Worm (Caenorhabditis elegans) whole organism, midembryonic: Measurements from ENCODE around the gene M02F4.1.

Experiments
- T22C8.4 ChIP-seq: fragments of 200-800 bp; sonication (Bioruptor generic); IDR thresholded peaks from 2 replicates; pipeline ENCODE4 v1.3.6; 2022; ENCODE audit warnings: missing genetic modification characterization, missing compliant biosample characterization
- cog-1 ChIP-seq: sonication (generic microtip); optimal IDR thresholded peaks from 2 replicates; lab custom pipeline; 2016; ENCODE audit warnings: missing genetic modification characterization, missing compliant biosample characterization
- flt-1 ChIP-seq: fragments of 200-800 bp; sonication (Bioruptor generic); IDR thresholded peaks from 2 replicates; pipeline ENCODE4 v1.3.6; 2022; ENCODE audit warnings: missing genetic modification characterization, missing compliant biosample characterization
- klf-2 ChIP-seq: fragments of 200-800 bp; sonication (Bioruptor generic); conservative IDR thresholded peaks from 2 replicates; pipeline ENCODE4 v1.3.6; 2022; ENCODE audit warnings: missing genetic modification reagents, missing genetic modification characterization, missing compliant biosample characterization
- med-1 ChIP-seq: sonication (generic microtip); optimal IDR thresholded peaks from 2 replicates; lab custom pipeline; 2017; ENCODE audit warnings: missing genetic modification characterization, mild to moderate bottlenecking, missing compliant biosample characterization, antibody characterized with exemption, missing genetic modification reagents; ENCODE audit not compliant: insufficient read depth
- ref-1 ChIP-seq: fragments of 200-800 bp; sonication (Bioruptor generic); conservative IDR thresholded peaks from 2 replicates; pipeline ENCODE4 v1.3.6; 2022; ENCODE audit warnings: missing genetic modification reagents, missing genetic modification characterization, missing compliant biosample characterization
- tab-1 ChIP-seq: fragments of 200-800 bp; sonication (Bioruptor generic); IDR thresholded peaks from 2 replicates; pipeline ENCODE4 v1.3.6; 2022; ENCODE audit warnings: missing genetic modification characterization, missing compliant biosample characterization
- ztf-23 ChIP-seq: fragments of 200-800 bp; sonication (Bioruptor generic); IDR thresholded peaks from 2 replicates; pipeline ENCODE4 v1.3.6; 2022; ENCODE audit warnings: missing genetic modification reagents, missing genetic modification characterization, missing compliant biosample characterization
- ztf-29 ChIP-seq: fragments of 200-800 bp; sonication (Bioruptor generic); IDR thresholded peaks from 2 replicates; pipeline ENCODE4 v1.3.6; 2022; ENCODE audit warnings: missing genetic modification reagents, missing genetic modification characterization, missing compliant biosample characterization

The M02F4.1 gene

DNA sequence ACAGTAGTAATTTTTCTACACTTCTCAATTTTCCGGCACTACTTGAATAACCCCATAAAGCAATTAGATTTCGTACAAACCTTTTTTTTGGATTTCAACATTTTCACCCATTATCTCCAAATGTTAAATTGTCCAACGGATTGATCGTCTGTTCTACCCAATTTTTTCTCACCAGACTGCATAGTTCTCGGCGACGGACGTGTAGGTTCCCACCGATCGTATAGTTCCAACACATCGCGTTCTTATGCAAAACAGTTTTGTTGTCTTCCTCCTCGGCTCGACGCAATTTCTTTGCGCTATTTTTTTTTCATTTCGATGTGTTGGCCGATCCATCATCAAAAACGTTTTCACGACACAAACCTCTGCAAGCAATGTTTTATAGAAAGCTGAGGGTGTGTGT is 25.2 kb downstream of the M02F4.1 start, which contains the start of gene Y41G9A.6:
Gene Y41G9A.6, minus strand, starts transcription at position 101 of the 400 bp plus-strand sequence.
- TF ChIP-seq klf-2 (GFP tag; lab: Robert Waterston, UW) (no peak), T22C8.4 (GFP tag; lab: Robert Waterston, UW) (no peak), ref-1 (GFP tag; lab: Robert Waterston, UW) (no peak), tab-1 (GFP tag; lab: Robert Waterston, UW) (no peak), ztf-23 (GFP tag; lab: Robert Waterston, UW) (no peak), cog-1 (tag; lab: Kevin White, UChicago) (no peak), ztf-29 (no peak), med-1 (no peak), flt-1 (GFP tag; lab: Robert Waterston, UW) (no peak)

- TF ChIP-seq cog-1 (tag; lab: Kevin White, UChicago): no peak
Observed at ce11 chrX:2999652-3000051, 29.3 kb downstream of the M02F4.1 start, which contains the start of gene Y41G9A.17. Y41G9A.17 (minus strand) TSS chrX:2999752.

DNA sequence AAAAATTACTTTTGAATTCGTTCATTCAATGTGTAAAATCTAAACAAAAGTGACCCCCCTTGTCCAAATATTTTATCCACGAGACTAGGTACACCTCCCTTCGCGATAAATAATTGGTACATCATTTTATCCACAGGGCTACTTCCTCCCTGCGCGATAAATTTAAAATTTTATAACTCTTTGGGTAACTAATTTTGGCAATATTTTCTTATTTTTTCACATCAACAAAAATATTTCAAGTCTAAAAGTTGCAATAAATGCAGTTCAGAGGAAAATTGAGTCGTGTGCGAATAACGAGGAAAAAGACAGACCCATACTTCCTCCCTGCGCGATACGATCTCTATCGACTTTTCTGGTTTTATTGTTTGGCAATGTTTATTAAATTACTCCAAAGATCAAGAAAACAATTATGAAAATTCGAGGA is 31.9 kb downstream of the M02F4.1 start:
- peak; percentile 57; the same call in 1 of the 2 replicates for TF ChIP-seq T22C8.4 (GFP tag; lab: Robert Waterston, UW)
- TF ChIP-seq klf-2 (GFP tag; lab: Robert Waterston, UW): peak; percentile 87
- TF ChIP-seq med-1: peak; percentile 57
- no peak for TF ChIP-seq ref-1 (GFP tag; lab: Robert Waterston, UW)
- TF ChIP-seq tab-1 (GFP tag; lab: Robert Waterston, UW): 0 out of 2 replicates have a peak, but pooled peaks have one; percentile 45
- peak; percentile 83 for TF ChIP-seq ztf-23 (GFP tag; lab: Robert Waterston, UW)
- peak; percentile 98 for TF ChIP-seq cog-1 (tag; lab: Kevin White, UChicago)
- peak; percentile 88 for TF ChIP-seq flt-1 (GFP tag; lab: Robert Waterston, UW)
- TF ChIP-seq ztf-29: no peak; the same call in 1 of the 2 replicates

- TF ChIP-seq T22C8.4 (GFP tag; lab: Robert Waterston, UW): 0 out of 2 replicates have a peak, but pooled peaks have one; percentile 33
- TF ChIP-seq klf-2 (GFP tag; lab: Robert Waterston, UW): no peak
Observed at ce11 chrX:2996318-2996717, 32.6 kb downstream of the M02F4.1 start.

- TF ChIP-seq klf-2 (GFP tag; lab: Robert Waterston, UW) (no peak), med-1 (no peak), cog-1 (tag; lab: Kevin White, UChicago) (no peak), T22C8.4 (GFP tag; lab: Robert Waterston, UW) (no peak), ztf-29 (no peak), flt-1 (GFP tag; lab: Robert Waterston, UW) (no peak), ztf-23 (GFP tag; lab: Robert Waterston, UW) (no peak), ref-1 (GFP tag; lab: Robert Waterston, UW) (no peak), tab-1 (GFP tag; lab: Robert Waterston, UW) (no peak)
Observed at ce11 chrX:2990145-2990544, 38.8 kb downstream of the M02F4.1 start.

- TF ChIP-seq flt-1 (GFP tag; lab: Robert Waterston, UW) (no peak), klf-2 (GFP tag; lab: Robert Waterston, UW) (no peak), med-1 (no peak), ref-1 (GFP tag; lab: Robert Waterston, UW) (no peak), tab-1 (GFP tag; lab: Robert Waterston, UW) (no peak), ztf-23 (GFP tag; lab: Robert Waterston, UW) (no peak), ztf-29 (no peak), T22C8.4 (GFP tag; lab: Robert Waterston, UW) (no peak), cog-1 (tag; lab: Kevin White, UChicago) (no peak)
Observed at ce11 chrX:2983996-2984395, 44.9 kb downstream of the M02F4.1 start, which contains the start of gene osm-5. osm-5 (plus strand) TSS chrX:2984263.

ce11 chrX:2981715-2982114 is 47.2 kb downstream of the M02F4.1 start, which contains the start of gene nspg-5:
nspg-5 (plus strand) TSS chrX:2982015.
- TF ChIP-seq cog-1 (tag; lab: Kevin White, UChicago) (no peak), ztf-29 (no peak)

DNA sequence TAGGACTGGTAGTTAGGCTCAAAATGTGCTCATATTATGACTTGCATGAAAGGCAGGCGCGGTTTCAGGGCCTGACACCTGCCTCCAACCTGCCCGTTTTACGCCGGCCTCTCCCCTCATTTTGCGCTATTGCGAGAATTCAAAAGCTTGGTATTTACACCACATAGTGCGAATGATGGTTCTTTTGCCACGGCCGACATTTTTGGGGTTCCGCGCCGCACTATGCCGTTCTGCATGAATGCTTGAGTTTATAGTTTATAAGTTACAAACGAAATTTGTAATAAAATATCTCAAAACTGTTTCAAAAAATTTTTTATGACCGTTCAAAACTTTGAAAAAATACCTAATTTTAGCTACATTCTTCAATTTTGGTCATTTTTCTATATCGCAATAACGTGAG is 50.8 kb downstream of the M02F4.1 start:
- TF ChIP-seq klf-2 (GFP tag; lab: Robert Waterston, UW) (no peak), tab-1 (GFP tag; lab: Robert Waterston, UW) (no peak), med-1 (no peak), flt-1 (GFP tag; lab: Robert Waterston, UW) (no peak), ref-1 (GFP tag; lab: Robert Waterston, UW) (no peak), ztf-29 (no peak), T22C8.4 (GFP tag; lab: Robert Waterston, UW) (no peak), cog-1 (tag; lab: Kevin White, UChicago) (no peak), ztf-23 (GFP tag; lab: Robert Waterston, UW) (no peak)
